Fruit fly (Drosophila melanogaster) whole organism, embryonic: ENCODE measurements around the gene Sb.

Source experiments
- Asciz ChIP-seq: fragments of 200-800 bp; sonication (Bioruptor generic); optimal IDR thresholded peaks from 2 replicates; lab custom pipeline; 2017; ENCODE audit warnings: missing biosample characterization, mild to moderate bottlenecking, missing genetic modification characterization, missing genetic modification reagents
- C15 ChIP-seq: fragments of 200-800 bp; sonication (Bioruptor generic); IDR thresholded peaks from 3 replicates; pipeline ENCODE4 v1.3.6; 2022; ENCODE audit warnings: missing biosample characterization, missing genetic modification characterization
- CG10274 ChIP-seq: fragments of 200-800 bp; sonication (Bioruptor generic); optimal IDR thresholded peaks from 3 replicates; lab custom pipeline; 2017; ENCODE audit warnings: missing biosample characterization, mild to moderate bottlenecking, missing genetic modification characterization
- CG10654 ChIP-seq: fragments of 200-800 bp; sonication (Bioruptor generic); optimal IDR thresholded peaks from 2 replicates; lab custom pipeline; 2016; ENCODE audit warnings: missing biosample characterization, missing genetic modification characterization
- CG11723 ChIP-seq: fragments of 200-800 bp; sonication (Bioruptor generic); optimal IDR thresholded peaks from 2 replicates; lab custom pipeline; 2017; ENCODE audit warnings: missing biosample characterization, mild to moderate bottlenecking, missing genetic modification characterization
- CG12219 ChIP-seq: fragments of 200-800 bp; sonication (Bioruptor generic); optimal IDR thresholded peaks from 3 replicates; lab custom pipeline; 2018; ENCODE audit warnings: missing biosample characterization, mild to moderate bottlenecking, missing genetic modification characterization
- CG13123 ChIP-seq: fragments of 200-800 bp; sonication (Bioruptor generic); optimal IDR thresholded peaks from 2 replicates; lab custom pipeline; 2016; ENCODE audit warnings: missing biosample characterization, missing genetic modification characterization
- CG1602 ChIP-seq: fragments of 200-800 bp; sonication (Bioruptor generic); optimal IDR thresholded peaks from 3 replicates; lab custom pipeline; 2016; ENCODE audit warnings: missing biosample characterization, missing genetic modification characterization
- CG17361 ChIP-seq: fragments of 200-800 bp; sonication (Bioruptor generic); IDR thresholded peaks from 3 replicates; pipeline ENCODE4 v1.3.6; 2022; ENCODE audit warnings: missing biosample characterization, missing genetic modification characterization
- CG1832 ChIP-seq: fragments of 200-800 bp; sonication (Bioruptor generic); optimal IDR thresholded peaks from 2 replicates; lab custom pipeline; 2017; ENCODE audit warnings: missing biosample characterization, mild to moderate bottlenecking, missing genetic modification characterization, inconsistent platforms
- CG30020 ChIP-seq: fragments of 200-800 bp; optimal IDR thresholded peaks from 2 replicates; lab custom pipeline; 2019; ENCODE audit warnings: missing biosample characterization, mild to moderate bottlenecking, missing genetic modification characterization, moderate library complexity
- CG30431 ChIP-seq: fragments of 200-800 bp; sonication (Bioruptor generic); optimal IDR thresholded peaks from 2 replicates; lab custom pipeline; 2017; ENCODE audit warnings: missing biosample characterization, missing genetic modification characterization
- CG33213 ChIP-seq: fragments of 200-800 bp; sonication (Bioruptor generic); optimal IDR thresholded peaks from 3 replicates; lab custom pipeline; 2016; ENCODE audit warnings: missing biosample characterization, missing genetic modification characterization
- CG42726 ChIP-seq: fragments of 200-800 bp; sonication (Bioruptor generic); IDR thresholded peaks from 2 replicates; pipeline ENCODE4 v1.3.6; 2022; ENCODE audit warnings: missing biosample characterization, missing genetic modification characterization; ENCODE audit not compliant: partially characterized antibody
- CG4424 ChIP-seq: fragments of 200-800 bp; sonication (Bioruptor generic); optimal IDR thresholded peaks from 3 replicates; lab custom pipeline; 2016; ENCODE audit warnings: missing biosample characterization, missing genetic modification characterization
- CG5180 ChIP-seq: fragments of 200-800 bp; sonication (Bioruptor generic); optimal IDR thresholded peaks from 3 replicates; lab custom pipeline; 2017; ENCODE audit warnings: missing biosample characterization, missing genetic modification characterization, mild to moderate bottlenecking, moderate library complexity, missing genetic modification reagents
- CG6272 ChIP-seq: fragments of 200-800 bp; sonication (Bioruptor generic); IDR thresholded peaks from 2 replicates; pipeline ENCODE4 v1.3.6; 2022; ENCODE audit warnings: missing biosample characterization, missing genetic modification characterization
- CG6765 ChIP-seq: fragments of 200-800 bp; sonication (Bioruptor generic); optimal IDR thresholded peaks from 3 replicates; lab custom pipeline; 2017; ENCODE audit warnings: missing biosample characterization, mild to moderate bottlenecking, missing genetic modification characterization
- CG9727 ChIP-seq: fragments of 200-800 bp; sonication (Bioruptor generic); optimal IDR thresholded peaks from 3 replicates; lab custom pipeline; 2017; ENCODE audit warnings: missing biosample characterization, mild to moderate bottlenecking, missing genetic modification characterization
- CTCF ChIP-seq: fragments of 200-800 bp; sonication (Bioruptor generic); optimal IDR thresholded peaks from 2 replicates; lab custom pipeline; 2017; ENCODE audit warnings: missing biosample characterization, mild to moderate bottlenecking, missing genetic modification characterization, moderate library complexity
- Dip2 ChIP-seq: fragments of 200-800 bp; sonication (Bioruptor generic); IDR thresholded peaks from 2 replicates; pipeline ENCODE4 v1.3.6; 2022; ENCODE audit warnings: missing biosample characterization, missing genetic modification characterization
- Fer2 ChIP-seq: fragments of 200-800 bp; sonication (Bioruptor generic); optimal IDR thresholded peaks from 2 replicates; lab custom pipeline; 2018; ENCODE audit warnings: missing biosample characterization, mild to moderate bottlenecking, missing genetic modification characterization, moderate library complexity
- Mes4 ChIP-seq: fragments of 200-800 bp; sonication (Bioruptor generic); optimal IDR thresholded peaks from 2 replicates; lab custom pipeline; 2016; ENCODE audit warnings: missing biosample characterization, missing genetic modification characterization
- Rx ChIP-seq: fragments of 200-800 bp; sonication (Bioruptor generic); IDR thresholded peaks from 2 replicates; pipeline ENCODE4 v1.3.6; 2022; ENCODE audit warnings: missing biosample characterization, missing genetic modification characterization
- Scr ChIP-seq: fragments of 200-800 bp; sonication (Bioruptor generic); IDR thresholded peaks from 2 replicates; pipeline ENCODE4 v1.3.6; 2022; ENCODE audit warnings: missing biosample characterization, missing genetic modification characterization; ENCODE audit not compliant: partially characterized antibody
- Sry-β ChIP-seq: fragments of 200-800 bp; sonication (Bioruptor generic); optimal IDR thresholded peaks from 2 replicates; lab custom pipeline; 2018; ENCODE audit warnings: missing biosample characterization, mild to moderate bottlenecking, missing genetic modification characterization, moderate library complexity
- Usf ChIP-seq: fragments of 200-800 bp; sonication (Bioruptor generic); optimal IDR thresholded peaks from 2 replicates; lab custom pipeline; 2017; ENCODE audit warnings: missing genotype, missing biosample characterization, missing genetic modification characterization
- Xbp1 ChIP-seq: fragments of 200-800 bp; sonication (Bioruptor generic); optimal IDR thresholded peaks from 3 replicates; lab custom pipeline; 2016; ENCODE audit warnings: missing biosample characterization, mild to moderate bottlenecking, missing genetic modification characterization
- Xrp1 ChIP-seq: fragments of 200-800 bp; sonication (Bioruptor generic); IDR thresholded peaks from 2 replicates; pipeline ENCODE4 v1.3.6; 2022; ENCODE audit warnings: missing biosample characterization, missing genetic modification characterization
- YL-1 ChIP-seq: fragments of 200-800 bp; sonication (Bioruptor generic); optimal IDR thresholded peaks from 3 replicates; lab custom pipeline; 2017; ENCODE audit warnings: missing biosample characterization, mild to moderate bottlenecking, missing genetic modification characterization
- ab ChIP-seq: fragments of 200-800 bp; sonication (Bioruptor generic); optimal IDR thresholded peaks from 2 replicates; lab custom pipeline; 2016; ENCODE audit warnings: missing biosample characterization, missing genetic modification characterization
- ase ChIP-seq: fragments of 200-800 bp; sonication (Bioruptor generic); IDR thresholded peaks from 3 replicates; pipeline ENCODE4 v1.3.6; 2022; ENCODE audit warnings: missing biosample characterization, missing genetic modification characterization
- ci ChIP-seq: fragments of 200-800 bp; sonication (Bioruptor generic); IDR thresholded peaks from 3 replicates; pipeline ENCODE4 v1.3.6; 2022; ENCODE audit warnings: missing biosample characterization, missing genetic modification characterization
- crc ChIP-seq: fragments of 200-800 bp; sonication (Bioruptor generic); optimal IDR thresholded peaks from 2 replicates; lab custom pipeline; 2016; ENCODE audit warnings: missing biosample characterization, missing genetic modification characterization
- cwo ChIP-seq: fragments of 200-800 bp; sonication (Bioruptor generic); optimal IDR thresholded peaks from 3 replicates; lab custom pipeline; 2017; ENCODE audit warnings: missing biosample characterization, missing genetic modification characterization, mild to moderate bottlenecking, moderate library complexity, missing genetic modification reagents
- dimm ChIP-seq: fragments of 200-800 bp; sonication (Bioruptor generic); IDR thresholded peaks from 2 replicates; pipeline ENCODE4 v1.3.6; 2022; ENCODE audit warnings: missing biosample characterization, missing genetic modification characterization
- dpn ChIP-seq, 2 experiments: fragments of 200-800 bp; sonication (Bioruptor generic); optimal IDR thresholded peaks; 3 replicates each; lab custom pipeline; 2016; ENCODE audit warnings: missing biosample characterization in 2 of 2, missing genetic modification characterization in 2 of 2
- eyg ChIP-seq: fragments of 200-800 bp; sonication (Bioruptor generic); optimal IDR thresholded peaks from 3 replicates; lab custom pipeline; 2016; ENCODE audit warnings: missing biosample characterization, missing genetic modification characterization
- fru ChIP-seq: fragments of >200 bp; optimal IDR thresholded peaks from 2 replicates; lab custom pipeline; 2017
- gce ChIP-seq: fragments of 200-800 bp; sonication (Bioruptor generic); IDR thresholded peaks from 3 replicates; pipeline ENCODE4 v1.3.6; 2022; ENCODE audit warnings: missing biosample characterization, missing genetic modification characterization
- grn ChIP-seq: fragments of 200-800 bp; sonication (Bioruptor generic); optimal IDR thresholded peaks from 3 replicates; lab custom pipeline; 2017; ENCODE audit warnings: missing biosample characterization, missing genetic modification characterization
- hbn ChIP-seq: fragments of 200-800 bp; sonication (Bioruptor generic); IDR thresholded peaks from 2 replicates; pipeline ENCODE4 v1.3.6; 2022; ENCODE audit warnings: missing biosample characterization, missing genetic modification characterization; ENCODE audit not compliant: partially characterized antibody
- kni ChIP-seq: fragments of 200-800 bp; sonication (Bioruptor generic); optimal IDR thresholded peaks from 3 replicates; lab custom pipeline; 2017; ENCODE audit warnings: mild to moderate bottlenecking, missing biosample characterization, missing genetic modification reagents, missing genetic modification characterization
- luna ChIP-seq: fragments of 200-800 bp; sonication (Bioruptor generic); optimal IDR thresholded peaks from 2 replicates; lab custom pipeline; 2016; ENCODE audit warnings: missing biosample characterization, missing genetic modification characterization
- nerfin-1 ChIP-seq: fragments of 200-800 bp; sonication (Bioruptor generic); optimal IDR thresholded peaks from 3 replicates; lab custom pipeline; 2019; ENCODE audit warnings: missing biosample characterization, mild to moderate bottlenecking, missing genetic modification characterization, moderate library complexity
- p53 ChIP-seq: fragments of 200-800 bp; sonication (Bioruptor generic); optimal IDR thresholded peaks from 2 replicates; lab custom pipeline; 2016; ENCODE audit warnings: missing biosample characterization, missing genetic modification characterization
- pzg ChIP-seq: fragments of 200-800 bp; sonication (Bioruptor generic); optimal IDR thresholded peaks from 3 replicates; lab custom pipeline; 2018; ENCODE audit warnings: missing biosample characterization, mild to moderate bottlenecking, missing genetic modification characterization, moderate library complexity
- toy ChIP-seq: fragments of 200-800 bp; sonication (Bioruptor generic); IDR thresholded peaks from 2 replicates; pipeline ENCODE4 v1.3.6; 2022; ENCODE audit warnings: missing biosample characterization, missing genetic modification characterization
- ttk ChIP-seq: fragments of 200-800 bp; sonication (Bioruptor generic); IDR thresholded peaks from 2 replicates; pipeline ENCODE4 v2.1.2; 2022; ENCODE audit warnings: missing biosample characterization, missing genetic modification characterization
- vvl ChIP-seq: fragments of 200-800 bp; sonication (Bioruptor generic); IDR thresholded peaks from 2 replicates; pipeline ENCODE4 v1.3.6; 2022; ENCODE audit warnings: missing biosample characterization, missing genetic modification characterization
- zen ChIP-seq: fragments of 200-800 bp; sonication (Bioruptor generic); optimal IDR thresholded peaks from 3 replicates; lab custom pipeline; 2018; ENCODE audit warnings: missing biosample characterization, mild to moderate bottlenecking, missing genetic modification characterization, moderate library complexity

Gene Sb

DNA sequence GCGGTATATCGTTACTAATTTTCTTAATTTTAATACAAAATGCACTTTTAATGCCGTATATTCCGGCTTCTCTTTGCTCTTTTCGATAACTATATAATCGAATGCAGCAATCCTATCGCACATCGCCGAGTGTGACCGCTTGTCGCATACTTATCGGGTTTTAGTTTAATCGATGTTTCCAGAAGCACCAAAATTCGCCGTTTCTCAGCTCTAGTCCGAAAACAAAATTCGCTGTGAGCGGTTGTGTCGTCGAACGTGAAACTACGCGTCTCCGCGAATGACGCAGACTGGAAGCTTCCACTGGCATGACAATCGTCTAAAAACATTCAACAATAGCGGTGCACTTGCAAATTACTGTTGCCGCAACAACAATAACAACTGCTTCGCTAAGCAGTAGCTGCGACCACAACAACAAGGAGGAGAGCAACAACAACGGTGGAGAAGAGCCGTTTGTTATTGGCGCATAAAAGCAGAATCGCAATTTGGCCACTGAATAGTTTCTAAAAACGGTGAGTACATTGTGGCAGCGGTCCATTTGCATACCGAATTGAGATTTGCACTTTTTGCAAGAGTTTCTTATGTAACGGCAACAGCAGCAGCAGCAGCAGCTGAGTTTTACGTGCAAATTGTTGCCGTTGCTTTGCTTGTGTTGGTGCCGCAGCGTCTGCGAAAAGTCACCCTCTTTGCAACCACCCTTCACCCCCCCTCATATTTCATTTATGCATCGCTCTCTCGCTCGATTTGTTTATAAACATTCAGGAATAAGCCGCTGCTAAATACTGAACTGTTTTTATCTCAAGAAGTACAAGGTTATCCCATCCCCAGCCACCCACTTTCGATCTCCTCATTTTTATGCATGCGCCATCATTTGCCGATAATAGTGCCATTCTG is 71.1 kb downstream of the Sb start, which contains the start of gene sra (continued):
- TF ChIP-seq Fer2 (no peak), CG1832 (no peak), Dip2 (GFP tag; lab: Robert Waterston, UW) (no peak), cwo (GFP tag; lab: Kevin White, UChicago) (no peak), CG30020 (tag; lab: Kevin White, UChicago) (no peak), CG5180 (no peak), CG9727 (GFP tag; lab: Kevin White, UChicago) (peak; percentile 39), vvl (peak; percentile 68), CG42726 (peak; percentile 96), Scr (GFP tag; lab: Robert Waterston, UW) (peak; percentile 94), Mes4 (no peak), CTCF (GFP tag; lab: Kevin White, UChicago) (peak; percentile 30), CG6272 (peak; percentile 21; the same call in 1 of the 2 replicates), Asciz (GFP tag; lab: Kevin White, UChicago) (no peak), ci (GFP tag; lab: Robert Waterston, UW) (peak; percentile 72; the same call in 2 of the 3 replicates), CG17361 (GFP tag; lab: Robert Waterston, UW) (no peak), luna (GFP tag; lab: Kevin White, UChicago) (no peak), CG10654 (peak; percentile 6), YL-1 (GFP tag; lab: Kevin White, UChicago) (peak; percentile 90), ab (GFP tag; lab: Kevin White, UChicago) (no peak), fru (lab: Kevin White, UChicago) (no peak), Sry-β (GFP tag; lab: Kevin White, UChicago) (no peak), CG6765 (GFP tag; lab: Kevin White, UChicago) (no peak), Xbp1 (GFP tag; lab: Kevin White, UChicago) (peak; percentile 13), CG4424 (GFP tag; lab: Kevin White, UChicago) (no peak), p53 (peak; percentile 71), pzg (GFP tag; lab: Kevin White, UChicago) (peak; percentile 95), C15 (no peak), CG13123 (GFP tag; lab: Kevin White, UChicago) (no peak), hbn (peak; percentile 89), kni (GFP tag; lab: Kevin White, UChicago) (no peak), ase (GFP tag; lab: Robert Waterston, UW) (no peak), dimm (no peak), Usf (GFP tag; lab: Kevin White, UChicago) (no peak), CG11723 (GFP tag; lab: Kevin White, UChicago) (no peak), CG10274 (GFP tag; lab: Kevin White, UChicago) (no peak), CG1602 (GFP tag; lab: Kevin White, UChicago) (no peak), eyg (GFP tag; lab: Kevin White, UChicago) (no peak), Rx (no peak), crc (GFP tag; lab: Kevin White, UChicago) (no peak), nerfin-1 (tag; lab: Kevin White, UChicago) (peak; percentile 10), gce (GFP tag; lab: Robert Waterston, UW) (no peak), dpn (GFP tag; optimal IDR thresholded peaks at IDR 0.05; lab: Kevin White, UChicago) (peak; percentile 43 to 44), CG12219 (no peak), ttk (GFP tag; lab: Robert Waterston, UW) (no peak), grn (GFP tag; lab: Kevin White, UChicago) (no peak), CG30431 (GFP tag; lab: Kevin White, UChicago) (no peak), toy (GFP tag; lab: Robert Waterston, UW) (no peak), Xrp1 (GFP tag; lab: Robert Waterston, UW) (peak; percentile 36; the same call in 1 of the 2 replicates), zen (tag; lab: Kevin White, UChicago) (no peak), CG33213 (GFP tag; lab: Kevin White, UChicago) (peak; percentile 66)
